Fruit fly (Drosophila melanogaster): Measurements from ENCODE around the gene CG12814.

CG12814 gene

dm6 chr3R:10133419-10134340, 55.7 kb downstream of the CG12814 start (continued):
- peak; percentile 45; the same call in 1 of the 3 replicates for TF ChIP-seq eg (GFP tag; IDR thresholded peaks at IDR 0.05)
- TF ChIP-seq Gug (GFP tag; IDR thresholded peaks at IDR 0.05) = no peak
- no peak for TF ChIP-seq Sox102F (GFP tag; optimal IDR thresholded peaks at IDR 0.05)
- TF ChIP-seq CG6163 (GFP tag; IDR thresholded peaks at IDR 0.05) = peak; percentile 35; the same call in 2 of the 3 replicates
- TF ChIP-seq CG34406 (GFP tag; optimal IDR thresholded peaks at IDR 0.05) = no peak
- TF ChIP-seq Met (GFP tag; optimal IDR thresholded peaks at IDR 0.05) = no peak
- no peak for TF ChIP-seq CG8119 (GFP tag; IDR thresholded peaks at IDR 0.05)
- TF ChIP-seq CG3032 (tag; optimal IDR thresholded peaks at IDR 0.05) = no peak
- TF ChIP-seq svp (GFP tag) = no peak
- no peak for TF ChIP-seq acj6 (GFP tag; optimal IDR thresholded peaks at IDR 0.05)
- TF ChIP-seq CG10669 (GFP tag; optimal IDR thresholded peaks at IDR 0.05) = no peak
- no peak for TF ChIP-seq pdm3 (GFP tag; optimal IDR thresholded peaks at IDR 0.05)
- no peak for TF ChIP-seq CG6276 (GFP tag; optimal IDR thresholded peaks at IDR 0.05)
- no peak for TF ChIP-seq net (GFP tag; optimal IDR thresholded peaks at IDR 0.05)
- TF ChIP-seq CG10631 (GFP tag; optimal IDR thresholded peaks at IDR 0.05) = no peak
- TF ChIP-seq CG11902 (GFP tag; optimal IDR thresholded peaks at IDR 0.05) = no peak
- TF ChIP-seq lz (GFP tag; optimal IDR thresholded peaks at IDR 0.05) = no peak

- TF ChIP-seq CG8319 (GFP tag; optimal IDR thresholded peaks at IDR 0.05) (no peak), lz (GFP tag; optimal IDR thresholded peaks at IDR 0.05) (peak; percentile 30), pdm3 (GFP tag; optimal IDR thresholded peaks at IDR 0.05) (peak; percentile 49), Ets21C (GFP tag; optimal IDR thresholded peaks at IDR 0.05) (no peak), CG6163 (GFP tag; IDR thresholded peaks at IDR 0.05) (peak; percentile 63), CG32006 (GFP tag; optimal IDR thresholded peaks at IDR 0.05) (peak; percentile 52), CG34406 (GFP tag; optimal IDR thresholded peaks at IDR 0.05) (peak; percentile 10), Hr38 (GFP tag; optimal IDR thresholded peaks at IDR 0.05) (no peak), dac (GFP tag; optimal IDR thresholded peaks at IDR 0.05) (no peak), Gug (GFP tag; IDR thresholded peaks at IDR 0.05) (no peak), Lpt (GFP tag; optimal IDR thresholded peaks at IDR 0.05) (no peak), Sox102F (GFP tag; optimal IDR thresholded peaks at IDR 0.05) (peak; percentile 55), esn (GFP tag; optimal IDR thresholded peaks at IDR 0.05) (peak; percentile 51), Eip93F (GFP tag; optimal IDR thresholded peaks at IDR 0.05) (peak; percentile 23), CG11762 (GFP tag; optimal IDR thresholded peaks at IDR 0.05; ENCODE audit: insufficient read depth) (no peak), CG1621 (tag; optimal IDR thresholded peaks at IDR 0.05) (no peak), Eip78C (GFP tag) (peak; percentile 90), OdsH (GFP tag; optimal IDR thresholded peaks at IDR 0.05) (peak; percentile 45), CG3919 (GFP tag; optimal IDR thresholded peaks at IDR 0.05) (peak; percentile 52), CG6854 (GFP tag; optimal IDR thresholded peaks at IDR 0.05) (no peak), fkh (GFP tag; optimal IDR thresholded peaks at IDR 0.05) (no peak), ss (GFP tag; optimal IDR thresholded peaks at IDR 0.05) (peak in 1 of 2 experiments; percentile 37), CG16779 (tag; optimal IDR thresholded peaks at IDR 0.05) (no peak), CG3032 (tag; optimal IDR thresholded peaks at IDR 0.05) (no peak), Eip75B (GFP tag; optimal IDR thresholded peaks at IDR 0.05) (peak; percentile 4), CG7368 (GFP tag; optimal IDR thresholded peaks at IDR 0.05) (no peak), CG11294 (GFP tag; IDR thresholded peaks at IDR 0.05) (0 out of 2 replicates have a peak, but pooled peaks have one; percentile 9), CG9139 (GFP tag; optimal IDR thresholded peaks at IDR 0.05) (no peak), Sox14 (GFP tag; optimal IDR thresholded peaks at IDR 0.05) (no peak), Hr4 (GFP tag; optimal IDR thresholded peaks at IDR 0.05) (peak; percentile 46), CG4318 (GFP tag; optimal IDR thresholded peaks at IDR 0.05) (no peak), dsx (GFP tag; optimal IDR thresholded peaks at IDR 0.05; ENCODE audit: poor library complexity, severe bottlenecking) (peak; percentile 36), fd85E (GFP tag; optimal IDR thresholded peaks at IDR 0.05) (no peak), CG6808 (GFP tag; optimal IDR thresholded peaks at IDR 0.05) (peak; percentile 30), CG11902 (GFP tag; optimal IDR thresholded peaks at IDR 0.05) (no peak), salr (GFP tag; optimal IDR thresholded peaks at IDR 0.05) (no peak), CG6276 (GFP tag; optimal IDR thresholded peaks at IDR 0.05) (peak; percentile 15), Ets96B (tag; optimal IDR thresholded peaks at IDR 0.05) (peak; percentile 12), fd59A (GFP tag; optimal IDR thresholded peaks at IDR 0.05) (no peak)
These were observed 56.4 kb downstream of the CG12814 start for dm6 chr3R:10132906-10133416.

Measured in whole organism, prepupa.